Worm (Caenorhabditis elegans) whole organism, midembryonic: ENCODE data around the gene ttr-11.

ENCODE experiments used
- T22C8.4 ChIP-seq: fragments of 200-800 bp; sonication (Bioruptor generic); IDR thresholded peaks from 2 replicates; pipeline ENCODE4 v1.3.6; 2022; ENCODE audit warnings: missing genetic modification characterization, missing compliant biosample characterization
- cog-1 ChIP-seq: sonication (generic microtip); optimal IDR thresholded peaks from 2 replicates; lab custom pipeline; 2016; ENCODE audit warnings: missing genetic modification characterization, missing compliant biosample characterization
- flt-1 ChIP-seq: fragments of 200-800 bp; sonication (Bioruptor generic); IDR thresholded peaks from 2 replicates; pipeline ENCODE4 v1.3.6; 2022; ENCODE audit warnings: missing genetic modification characterization, missing compliant biosample characterization
- klf-2 ChIP-seq: fragments of 200-800 bp; sonication (Bioruptor generic); conservative IDR thresholded peaks from 2 replicates; pipeline ENCODE4 v1.3.6; 2022; ENCODE audit warnings: missing genetic modification reagents, missing genetic modification characterization, missing compliant biosample characterization
- med-1 ChIP-seq: sonication (generic microtip); optimal IDR thresholded peaks from 2 replicates; lab custom pipeline; 2017; ENCODE audit warnings: missing genetic modification characterization, mild to moderate bottlenecking, missing compliant biosample characterization, antibody characterized with exemption, missing genetic modification reagents; ENCODE audit not compliant: insufficient read depth
- ref-1 ChIP-seq: fragments of 200-800 bp; sonication (Bioruptor generic); conservative IDR thresholded peaks from 2 replicates; pipeline ENCODE4 v1.3.6; 2022; ENCODE audit warnings: missing genetic modification reagents, missing genetic modification characterization, missing compliant biosample characterization
- tab-1 ChIP-seq: fragments of 200-800 bp; sonication (Bioruptor generic); IDR thresholded peaks from 2 replicates; pipeline ENCODE4 v1.3.6; 2022; ENCODE audit warnings: missing genetic modification characterization, missing compliant biosample characterization
- ztf-23 ChIP-seq: fragments of 200-800 bp; sonication (Bioruptor generic); IDR thresholded peaks from 2 replicates; pipeline ENCODE4 v1.3.6; 2022; ENCODE audit warnings: missing genetic modification reagents, missing genetic modification characterization, missing compliant biosample characterization
- ztf-29 ChIP-seq: fragments of 200-800 bp; sonication (Bioruptor generic); IDR thresholded peaks from 2 replicates; pipeline ENCODE4 v1.3.6; 2022; ENCODE audit warnings: missing genetic modification reagents, missing genetic modification characterization, missing compliant biosample characterization

The ttr-11 gene

ce11 chrV:20636855-20637254, 33.7 kb downstream of the ttr-11 start, which contains the start of gene ttr-13:
ttr-13 (minus strand) TSS chrV:20636955.
- TF ChIP-seq klf-2 (GFP tag; lab: Robert Waterston, UW) = no peak
- TF ChIP-seq flt-1 (GFP tag; lab: Robert Waterston, UW) = no peak
- no peak for TF ChIP-seq tab-1
- no peak for TF ChIP-seq med-1 (GFP tag; lab: Kevin White, UChicago)
- TF ChIP-seq ztf-29 (GFP tag; lab: Robert Waterston, UW) = no peak
- TF ChIP-seq T22C8.4 (GFP tag; lab: Robert Waterston, UW) = no peak
- no peak for TF ChIP-seq ref-1 (GFP tag; lab: Robert Waterston, UW)
- TF ChIP-seq ztf-23 = no peak
- no peak for TF ChIP-seq cog-1

- TF ChIP-seq klf-2 (GFP tag; lab: Robert Waterston, UW) (no peak), T22C8.4 (GFP tag; lab: Robert Waterston, UW) (no peak), ref-1 (GFP tag; lab: Robert Waterston, UW) (no peak), ztf-23 (no peak), med-1 (GFP tag; lab: Kevin White, UChicago) (no peak), ztf-29 (GFP tag; lab: Robert Waterston, UW) (no peak), tab-1 (no peak), flt-1 (GFP tag; lab: Robert Waterston, UW) (no peak), cog-1 (no peak)
Measured at ce11 chrV:20638344-20638743, 35.2 kb downstream of the ttr-11 start, which contains the start of gene Y44A6B.3. Y44A6B.3 (minus strand) TSS chrV:20638444.

ce11 chrV:20639294-20639693, 36.2 kb downstream of the ttr-11 start, which contains the start of gene srxa-14:
srxa-14 (plus strand) TSS chrV:20639594.
- TF ChIP-seq klf-2 (GFP tag; lab: Robert Waterston, UW) (no peak), tab-1 (no peak), flt-1 (GFP tag; lab: Robert Waterston, UW) (no peak), ztf-29 (GFP tag; lab: Robert Waterston, UW) (no peak), cog-1 (no peak), T22C8.4 (GFP tag; lab: Robert Waterston, UW) (no peak), ztf-23 (no peak), med-1 (GFP tag; lab: Kevin White, UChicago) (no peak), ref-1 (GFP tag; lab: Robert Waterston, UW) (no peak)

DNA sequence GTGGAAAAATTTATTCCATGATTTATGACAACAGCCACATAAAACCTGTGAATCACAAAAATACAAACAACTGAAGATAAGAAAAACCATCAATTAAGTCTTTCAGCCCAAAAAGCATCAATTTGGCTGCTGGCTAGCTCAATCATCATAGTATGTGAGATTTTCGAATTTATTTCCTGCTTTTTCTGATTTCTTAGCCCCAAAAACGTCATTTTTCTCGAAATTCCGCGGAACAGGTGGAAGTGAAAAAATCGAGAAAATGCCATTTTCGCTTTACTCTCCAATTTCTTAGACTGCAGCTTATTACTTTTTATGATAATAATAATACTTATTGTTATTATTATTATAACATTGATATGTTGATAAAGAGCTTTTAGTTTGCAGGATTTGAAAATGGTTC, 38.8 kb downstream of the ttr-11 start, which contains the start of gene srxa-15:
Gene srxa-15 (plus strand): TSS at position 301 of the 400 bp plus-strand sequence.
- TF ChIP-seq T22C8.4 (GFP tag; lab: Robert Waterston, UW) = no peak
- no peak for TF ChIP-seq ztf-23
- TF ChIP-seq flt-1 (GFP tag; lab: Robert Waterston, UW) = no peak
- no peak for TF ChIP-seq klf-2 (GFP tag; lab: Robert Waterston, UW)
- TF ChIP-seq ztf-29 (GFP tag; lab: Robert Waterston, UW) = no peak
- no peak for TF ChIP-seq med-1 (GFP tag; lab: Kevin White, UChicago)
- TF ChIP-seq tab-1 = no peak
- TF ChIP-seq cog-1 = no peak
- TF ChIP-seq ref-1 (GFP tag; lab: Robert Waterston, UW) = no peak

DNA sequence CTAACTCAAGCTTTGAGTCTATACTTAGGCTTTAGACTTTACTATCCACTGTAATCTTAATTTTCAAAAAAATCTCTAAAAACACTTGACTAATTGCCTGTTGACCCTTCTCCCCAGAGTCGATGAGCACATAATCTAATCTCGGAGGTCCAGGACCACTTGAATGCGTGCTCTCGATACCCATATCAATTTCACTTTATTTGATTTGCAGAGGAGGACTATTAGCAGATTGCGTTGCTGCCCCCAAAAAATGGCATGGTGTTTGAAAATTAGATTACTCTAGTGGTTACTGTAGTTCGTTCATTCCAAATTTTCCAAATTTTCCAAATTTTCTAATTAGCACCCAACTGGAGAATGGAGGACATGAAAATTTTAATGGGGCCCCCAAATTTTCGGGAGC, 42.4 kb downstream of the ttr-11 start:
- TF ChIP-seq klf-2 (GFP tag; lab: Robert Waterston, UW) (no peak), T22C8.4 (GFP tag; lab: Robert Waterston, UW) (no peak)

- TF ChIP-seq ztf-23 = no peak
- TF ChIP-seq med-1 (GFP tag; lab: Kevin White, UChicago) = no peak
- TF ChIP-seq ref-1 (GFP tag; lab: Robert Waterston, UW) = no peak
- TF ChIP-seq klf-2 (GFP tag; lab: Robert Waterston, UW) = no peak
- no peak for TF ChIP-seq T22C8.4 (GFP tag; lab: Robert Waterston, UW)
- TF ChIP-seq flt-1 (GFP tag; lab: Robert Waterston, UW) = no peak
- TF ChIP-seq tab-1 = no peak
- TF ChIP-seq cog-1 = no peak
- TF ChIP-seq ztf-29 (GFP tag; lab: Robert Waterston, UW) = no peak
Measured at ce11 chrV:20648868-20649267, 45.8 kb downstream of the ttr-11 start.

- TF ChIP-seq ztf-29 (GFP tag; lab: Robert Waterston, UW) (no peak), med-1 (GFP tag; lab: Kevin White, UChicago) (no peak), T22C8.4 (GFP tag; lab: Robert Waterston, UW) (no peak), cog-1 (no peak)
Measured at ce11 chrV:20651923-20652322, 48.8 kb downstream of the ttr-11 start.
